Fruit fly (Drosophila melanogaster) whole organism, embryonic: ENCODE data around the gene Hasp.

Experiments
- ATbp ChIP-seq: fragments of 200-800 bp; sonication (Bioruptor generic); optimal IDR thresholded peaks from 2 replicates; lab custom pipeline; 2017; ENCODE audit warnings: missing biosample characterization, mild to moderate bottlenecking, missing genetic modification characterization, missing genetic modification reagents
- Ada2b ChIP-seq: fragments of 200-800 bp; sonication (Bioruptor generic); IDR thresholded peaks from 2 replicates; pipeline ENCODE4 v1.3.6; 2022; ENCODE audit warnings: missing biosample characterization, missing genetic modification characterization
- Bgb ChIP-seq: fragments of 200-800 bp; sonication (Bioruptor generic); IDR thresholded peaks from 2 replicates; pipeline ENCODE4 v1.3.6; 2022; ENCODE audit warnings: missing biosample characterization, missing genetic modification characterization; ENCODE audit not compliant: partially characterized antibody
- BtbVII ChIP-seq: fragments of 200-800 bp; sonication (Bioruptor generic); optimal IDR thresholded peaks from 3 replicates; lab custom pipeline; 2017; ENCODE audit warnings: missing biosample characterization, mild to moderate bottlenecking, missing genetic modification characterization
- CG11695 ChIP-seq: fragments of 200-800 bp; sonication (Bioruptor generic); IDR thresholded peaks from 3 replicates; pipeline ENCODE4 v1.3.6; 2022; ENCODE audit warnings: missing biosample characterization, missing genetic modification characterization
- CG13123 ChIP-seq: fragments of 200-800 bp; sonication (Bioruptor generic); optimal IDR thresholded peaks from 2 replicates; lab custom pipeline; 2016; ENCODE audit warnings: missing biosample characterization, missing genetic modification characterization
- CG15696 ChIP-seq: fragments of 200-800 bp; sonication (Bioruptor generic); optimal IDR thresholded peaks from 2 replicates; lab custom pipeline; 2019; ENCODE audit warnings: missing biosample characterization, mild to moderate bottlenecking, missing genetic modification characterization, moderate library complexity
- CG17385 ChIP-seq: fragments of 200-800 bp; sonication (Bioruptor generic); optimal IDR thresholded peaks from 3 replicates; lab custom pipeline; 2018; ENCODE audit warnings: missing biosample characterization, mild to moderate bottlenecking, missing genetic modification characterization
- CG17829 ChIP-seq: fragments of 200-800 bp; optimal IDR thresholded peaks from 2 replicates; lab custom pipeline; 2019; ENCODE audit warnings: missing biosample characterization, mild to moderate bottlenecking, missing genetic modification characterization, moderate library complexity
- CG1792 ChIP-seq: fragments of 200-800 bp; sonication (Bioruptor generic); optimal IDR thresholded peaks from 2 replicates; lab custom pipeline; 2016; ENCODE audit warnings: missing biosample characterization, missing genetic modification characterization
- CG18764 ChIP-seq: fragments of 200-800 bp; sonication (Bioruptor generic); optimal IDR thresholded peaks from 3 replicates; lab custom pipeline; 2016; ENCODE audit warnings: missing biosample characterization, missing genetic modification characterization
- CG2116 ChIP-seq: fragments of 200-800 bp; sonication (Bioruptor generic); optimal IDR thresholded peaks from 3 replicates; lab custom pipeline; 2018; ENCODE audit warnings: missing biosample characterization, mild to moderate bottlenecking, missing genetic modification characterization
- CG3163 ChIP-seq: fragments of 200-800 bp; sonication (Bioruptor generic); optimal IDR thresholded peaks from 3 replicates; lab custom pipeline; 2016; ENCODE audit warnings: missing biosample characterization, missing genetic modification characterization
- CG3407 ChIP-seq: fragments of 200-800 bp; sonication (Bioruptor generic); optimal IDR thresholded peaks from 2 replicates; lab custom pipeline; 2018; ENCODE audit warnings: missing biosample characterization, mild to moderate bottlenecking, missing genetic modification characterization
- CG3847 ChIP-seq: fragments of 200-800 bp; sonication (Bioruptor generic); IDR thresholded peaks from 2 replicates; pipeline ENCODE4 v1.3.6; 2022; ENCODE audit warnings: missing biosample characterization, missing genetic modification characterization
- CG4820 ChIP-seq: fragments of 200-800 bp; sonication (Bioruptor generic); optimal IDR thresholded peaks from 3 replicates; lab custom pipeline; 2016; ENCODE audit warnings: missing biosample characterization, missing genetic modification characterization
- CG5953 ChIP-seq: fragments of 200-800 bp; sonication (Bioruptor generic); IDR thresholded peaks from 2 replicates; pipeline ENCODE4 v1.3.6; 2022; ENCODE audit warnings: missing biosample characterization, missing genetic modification characterization
- CG7372 ChIP-seq: fragments of 200-800 bp; sonication (Bioruptor generic); IDR thresholded peaks from 2 replicates; pipeline ENCODE4 v1.3.6; 2022; ENCODE audit warnings: missing biosample characterization, missing genetic modification characterization
- CG7963 ChIP-seq: fragments of 200-800 bp; sonication (Bioruptor generic); IDR thresholded peaks from 3 replicates; pipeline ENCODE4 v1.3.6; 2022; ENCODE audit warnings: missing biosample characterization, missing genetic modification characterization; ENCODE audit not compliant: partially characterized antibody
- CG8089 ChIP-seq: fragments of 200-800 bp; sonication (Bioruptor generic); optimal IDR thresholded peaks from 3 replicates; lab custom pipeline; 2016; ENCODE audit warnings: missing biosample characterization, missing genetic modification characterization
- CG9727 ChIP-seq: fragments of 200-800 bp; sonication (Bioruptor generic); optimal IDR thresholded peaks from 3 replicates; lab custom pipeline; 2017; ENCODE audit warnings: missing biosample characterization, mild to moderate bottlenecking, missing genetic modification characterization
- CG9797 ChIP-seq: fragments of 200-800 bp; sonication (Bioruptor generic); optimal IDR thresholded peaks from 3 replicates; lab custom pipeline; 2018; ENCODE audit warnings: missing biosample characterization, mild to moderate bottlenecking, missing genetic modification characterization
- CG9876 ChIP-seq: fragments of 200-800 bp; sonication (Bioruptor generic); optimal IDR thresholded peaks from 2 replicates; lab custom pipeline; 2016; ENCODE audit warnings: missing biosample characterization, missing genetic modification characterization
- CkIIα-i1 ChIP-seq: fragments of 200-800 bp; sonication (Bioruptor generic); IDR thresholded peaks from 2 replicates; pipeline ENCODE4 v1.3.6; 2022; ENCODE audit warnings: missing biosample characterization, missing genetic modification characterization
- D19A ChIP-seq: fragments of 200-800 bp; optimal IDR thresholded peaks from 3 replicates; lab custom pipeline; 2019; ENCODE audit warnings: missing biosample characterization, mild to moderate bottlenecking, missing genetic modification characterization, moderate library complexity
- Dll ChIP-seq: fragments of 200-800 bp; sonication (Bioruptor generic); IDR thresholded peaks from 4 replicates; pipeline ENCODE4 v1.3.6; 2022; ENCODE audit warnings: missing biosample characterization, missing genetic modification characterization; ENCODE audit not compliant: partially characterized antibody
- Drgx ChIP-seq: fragments of 200-800 bp; sonication (Bioruptor generic); IDR thresholded peaks from 2 replicates; pipeline ENCODE4 v1.3.6; 2022; ENCODE audit warnings: missing biosample characterization, missing genetic modification characterization
- ERR ChIP-seq: fragments of 200-800 bp; sonication (Bioruptor generic); optimal IDR thresholded peaks from 2 replicates; lab custom pipeline; 2016; ENCODE audit warnings: missing biosample characterization, missing genetic modification characterization
- HmgZ ChIP-seq: fragments of 200-800 bp; sonication (Bioruptor generic); optimal IDR thresholded peaks from 2 replicates; lab custom pipeline; 2018; ENCODE audit warnings: missing biosample characterization, mild to moderate bottlenecking, missing genetic modification characterization
- Hr39 ChIP-seq: fragments of >200 bp; optimal IDR thresholded peaks from 2 replicates; lab custom pipeline; 2017
- Med ChIP-seq: fragments of 200-800 bp; sonication (Bioruptor generic); peaks from one replicate; lab custom pipeline; 2016; ENCODE audit warnings: missing biosample characterization, missing genetic modification characterization, mild to moderate bottlenecking, inconsistent platforms, moderate library complexity
- Nf-YB ChIP-seq: fragments of 200-800 bp; sonication (Bioruptor generic); optimal IDR thresholded peaks from 3 replicates; lab custom pipeline; 2019; ENCODE audit warnings: missing biosample characterization, mild to moderate bottlenecking, missing genetic modification characterization, moderate library complexity
- Nf-YC ChIP-seq: fragments of 200-800 bp; optimal IDR thresholded peaks from 3 replicates; lab custom pipeline; 2019; ENCODE audit warnings: missing biosample characterization, mild to moderate bottlenecking, missing genetic modification characterization, moderate library complexity
- Sry-δ ChIP-seq: fragments of 200-800 bp; sonication (Bioruptor generic); optimal IDR thresholded peaks from 2 replicates; lab custom pipeline; 2016; ENCODE audit warnings: missing biosample characterization, missing genetic modification characterization
- amos ChIP-seq: fragments of 200-800 bp; sonication (Bioruptor generic); IDR thresholded peaks from 2 replicates; pipeline ENCODE4 v1.3.6; 2022; ENCODE audit warnings: missing biosample characterization, missing genetic modification characterization; ENCODE audit not compliant: partially characterized antibody
- ara ChIP-seq: fragments of 200-800 bp; sonication (Bioruptor generic); IDR thresholded peaks from 2 replicates; pipeline ENCODE4 v1.3.6; 2022; ENCODE audit warnings: missing biosample characterization, missing genetic modification characterization
- btn ChIP-seq: fragments of 200-800 bp; sonication (Bioruptor generic); optimal IDR thresholded peaks from 2 replicates; lab custom pipeline; 2016; ENCODE audit warnings: missing biosample characterization, missing genetic modification characterization
- chinmo ChIP-seq: fragments of 200-800 bp; sonication (Bioruptor generic); IDR thresholded peaks from 4 replicates; pipeline ENCODE4 v1.3.6; 2022; ENCODE audit warnings: missing biosample characterization, missing genetic modification characterization; ENCODE audit not compliant: partially characterized antibody
- corto ChIP-seq: fragments of 200-800 bp; sonication (Bioruptor generic); optimal IDR thresholded peaks from 2 replicates; lab custom pipeline; 2016; ENCODE audit warnings: missing biosample characterization, mild to moderate bottlenecking, missing genetic modification characterization, moderate library complexity
- crp ChIP-seq, 2 experiments: fragments of 200-800 bp; sonication (Bioruptor generic); optimal IDR thresholded peaks; 2 replicates in 1 of 2; 3 replicates in 1 of 2; lab custom pipeline; 2017; ENCODE audit warnings: missing biosample characterization in 2 of 2, missing genetic modification characterization in 2 of 2, mild to moderate bottlenecking in 1 of 2, moderate library complexity in 1 of 2
- gem ChIP-seq: fragments of 200-800 bp; sonication (Bioruptor generic); optimal IDR thresholded peaks from 2 replicates; lab custom pipeline; 2019; ENCODE audit warnings: missing biosample characterization, mild to moderate bottlenecking, missing genetic modification characterization, moderate library complexity
- hth ChIP-seq: fragments of >200 bp; optimal IDR thresholded peaks from 2 replicates; lab custom pipeline; 2017; ENCODE audit warnings: inconsistent platforms
- maf-S ChIP-seq: fragments of 200-800 bp; sonication (Bioruptor generic); optimal IDR thresholded peaks from 2 replicates; lab custom pipeline; 2016; ENCODE audit warnings: missing biosample characterization, missing genetic modification characterization
- nau ChIP-seq: fragments of 200-800 bp; sonication (Bioruptor generic); optimal IDR thresholded peaks from 3 replicates; lab custom pipeline; 2017; ENCODE audit warnings: missing biosample characterization, mild to moderate bottlenecking, missing genetic modification characterization, missing genetic modification reagents
- nerfin-2 ChIP-seq: fragments of 200-800 bp; sonication (Bioruptor generic); IDR thresholded peaks from 2 replicates; pipeline ENCODE4 v1.3.6; 2022; ENCODE audit warnings: missing biosample characterization, missing genetic modification characterization; ENCODE audit not compliant: partially characterized antibody
- p53 ChIP-seq: fragments of 200-800 bp; sonication (Bioruptor generic); optimal IDR thresholded peaks from 2 replicates; lab custom pipeline; 2016; ENCODE audit warnings: missing biosample characterization, missing genetic modification characterization
- run ChIP-seq: fragments of 200-800 bp; sonication (Bioruptor generic); optimal IDR thresholded peaks from 3 replicates; lab custom pipeline; 2018; ENCODE audit warnings: missing biosample characterization, mild to moderate bottlenecking, missing genetic modification characterization
- sima ChIP-seq: fragments of 200-800 bp; sonication (Bioruptor generic); optimal IDR thresholded peaks from 2 replicates; lab custom pipeline; 2016; ENCODE audit warnings: missing biosample characterization, missing genetic modification characterization
- sna ChIP-seq: fragments of 200-800 bp; sonication (Bioruptor generic); IDR thresholded peaks from 2 replicates; pipeline ENCODE4 v1.3.6; 2022; ENCODE audit warnings: missing biosample characterization, missing genetic modification characterization; ENCODE audit not compliant: partially characterized antibody
- vnd ChIP-seq: fragments of 200-800 bp; sonication (Bioruptor generic); IDR thresholded peaks from 3 replicates; pipeline ENCODE4 v1.3.6; 2022; ENCODE audit warnings: missing biosample characterization, missing genetic modification characterization; ENCODE audit not compliant: partially characterized antibody
- zen2 ChIP-seq: fragments of 200-800 bp; sonication (Bioruptor generic); IDR thresholded peaks from 3 replicates; pipeline ENCODE4 v1.3.6; 2022; ENCODE audit warnings: missing biosample characterization, missing genetic modification characterization; ENCODE audit not compliant: partially characterized antibody

Hasp gene

dm6 chr2L:19497983-19498382 is 19.0 kb downstream of the Hasp start, which contains the start of gene Top3alpha (continued):
- TF ChIP-seq nerfin-2 (peak; percentile 56), CG7963 (GFP tag; lab: Robert Waterston, UW) (peak; percentile 70), CG3847 (peak; percentile 35; the same call in 1 of the 2 replicates), ATbp (no peak), run (no peak), CG2116 (GFP tag; lab: Kevin White, UChicago) (peak; percentile 90), ara (GFP tag; lab: Robert Waterston, UW) (no peak), maf-S (GFP tag; lab: Kevin White, UChicago) (no peak), Nf-YB (GFP tag; lab: Kevin White, UChicago) (no peak), HmgZ (tag; lab: Kevin White, UChicago) (peak; percentile 49), CG9876 (no peak), zen2 (GFP tag; lab: Robert Waterston, UW) (peak; percentile 70), Ada2b (no peak), gem (tag; lab: Kevin White, UChicago) (no peak), CG13123 (no peak), nau (GFP tag; lab: Kevin White, UChicago) (no peak), Bgb (GFP tag; lab: Robert Waterston, UW) (peak; percentile 74), CG11695 (GFP tag; lab: Robert Waterston, UW) (no peak), CG9797 (GFP tag; lab: Kevin White, UChicago) (peak; percentile 79), CG1792 (no peak), CG9727 (GFP tag; lab: Kevin White, UChicago) (no peak), CG5953 (GFP tag; lab: Robert Waterston, UW) (no peak), CG17385 (GFP tag; lab: Kevin White, UChicago) (peak; percentile 97), hth (no peak), chinmo (GFP tag; lab: Robert Waterston, UW) (0 out of 4 replicates have a peak, but pooled peaks have one; percentile 10), btn (GFP tag; lab: Kevin White, UChicago) (no peak), sna (GFP tag; lab: Robert Waterston, UW) (peak; percentile 52; the same call in 1 of the 2 replicates), CG17829 (tag; lab: Kevin White, UChicago) (no peak), p53 (no peak), CG3407 (GFP tag; lab: Kevin White, UChicago) (no peak), Dll (peak; percentile 76), CG8089 (GFP tag; lab: Kevin White, UChicago) (no peak), Sry-δ (GFP tag; lab: Kevin White, UChicago) (peak; percentile 66), CkIIα-i1 (GFP tag; lab: Robert Waterston, UW) (no peak), Hr39 (lab: Kevin White, UChicago) (no peak), sima (no peak), Med (GFP tag; lab: Kevin White, UChicago) (peak; percentile 59), CG4820 (GFP tag; lab: Kevin White, UChicago) (no peak), vnd (GFP tag; lab: Robert Waterston, UW) (peak; percentile 48), corto (GFP tag; lab: Kevin White, UChicago) (no peak), CG3163 (no peak), CG7372 (GFP tag; lab: Robert Waterston, UW) (no peak), BtbVII (GFP tag; lab: Kevin White, UChicago) (no peak), Drgx (GFP tag; lab: Robert Waterston, UW) (no peak), Nf-YC (tag; lab: Kevin White, UChicago) (no peak), amos (GFP tag; lab: Robert Waterston, UW) (peak; percentile 67; the same call in 1 of the 2 replicates), CG15696 (no peak), ERR (no peak), crp (GFP tag; optimal IDR thresholded peaks at IDR 0.05; lab: Kevin White, UChicago) (peak; percentile 3 to 80), D19A (tag; lab: Kevin White, UChicago) (no peak), CG18764 (GFP tag; lab: Kevin White, UChicago) (no peak)
